Worm (Caenorhabditis elegans): ENCODE measurements around the gene R07E5.5.

R07E5.5 gene

ce11 chrIII:4380835-4381234 is 16.4 kb upstream of the R07E5.5 start:
- TF ChIP-seq aly-1 (tag; optimal IDR thresholded peaks at IDR 0.05) (no peak), F13C5.2 (tag; optimal IDR thresholded peaks at IDR 0.05) (peak; percentile 11), tbx-11 (GFP tag; IDR thresholded peaks at IDR 0.05) (no peak), tbx-37 (GFP tag; conservative IDR thresholded peaks at IDR 0.05) (no peak)

ce11 chrIII:4381343-4381742 is 15.9 kb upstream of the R07E5.5 start, which contains the start of gene pals-27:
pals-27 (plus strand) TSS chrIII:4381643.
- TF ChIP-seq ama-1 (optimal IDR thresholded peaks at IDR 0.05), result no peak
- TF ChIP-seq B0310.2 (tag; optimal IDR thresholded peaks at IDR 0.05), result no peak
- TF ChIP-seq ceh-36 (tag; optimal IDR thresholded peaks at IDR 0.05), result no peak
- no peak for TF ChIP-seq ceh-13 (GFP tag; optimal IDR thresholded peaks at IDR 0.05)
- no peak for TF ChIP-seq scrt-1 (GFP tag; IDR thresholded peaks at IDR 0.05)
- TF ChIP-seq F13C5.2 (tag; optimal IDR thresholded peaks at IDR 0.05), result no peak
- TF ChIP-seq tra-4 (tag; optimal IDR thresholded peaks at IDR 0.05), result no peak
- no peak for TF ChIP-seq hnd-1 (tag; optimal IDR thresholded peaks at IDR 0.05)
- TF ChIP-seq tbx-11 (GFP tag; IDR thresholded peaks at IDR 0.05), result no peak

- no peak for TF ChIP-seq ama-1 (optimal IDR thresholded peaks at IDR 0.05)
- TF ChIP-seq sea-1 (GFP tag; conservative IDR thresholded peaks at IDR 0.05), result no peak
- no peak for TF ChIP-seq ceh-36 (tag; optimal IDR thresholded peaks at IDR 0.05)
- no peak for TF ChIP-seq tbx-37 (GFP tag; conservative IDR thresholded peaks at IDR 0.05)
Observed at ce11 chrIII:4382118-4382517, 15.1 kb upstream of the R07E5.5 start.

- TF ChIP-seq ama-1 (optimal IDR thresholded peaks at IDR 0.05) (no peak), tbx-37 (GFP tag; conservative IDR thresholded peaks at IDR 0.05) (no peak), ets-7 (tag; optimal IDR thresholded peaks at IDR 0.05) (no peak)
Observed at ce11 chrIII:4384487-4384886, 12.7 kb upstream of the R07E5.5 start, which contains the start of gene pals-28. pals-28 (plus strand) TSS chrIII:4384787.

- no peak for TF ChIP-seq hmg-4 (GFP tag; optimal IDR thresholded peaks at IDR 0.05)
- TF ChIP-seq flt-1 (GFP tag; IDR thresholded peaks at IDR 0.05), result no peak
- no peak for TF ChIP-seq ceh-13 (GFP tag; optimal IDR thresholded peaks at IDR 0.05)
- TF ChIP-seq pes-1 (GFP tag; IDR thresholded peaks at IDR 0.05), result no peak
- TF ChIP-seq tbx-37 (GFP tag; conservative IDR thresholded peaks at IDR 0.05), result no peak
- TF ChIP-seq hnd-1 (tag; optimal IDR thresholded peaks at IDR 0.05), result no peak
- TF ChIP-seq ets-7 (tag; optimal IDR thresholded peaks at IDR 0.05), result no peak
- no peak for TF ChIP-seq sea-1 (GFP tag; conservative IDR thresholded peaks at IDR 0.05)
- TF ChIP-seq hmbx-1 (tag; optimal IDR thresholded peaks at IDR 0.05), result no peak
- no peak for TF ChIP-seq B0310.2 (tag; optimal IDR thresholded peaks at IDR 0.05)
- TF ChIP-seq tbx-11 (GFP tag; IDR thresholded peaks at IDR 0.05), result no peak
- TF ChIP-seq tra-4 (tag; optimal IDR thresholded peaks at IDR 0.05), result no peak
- no peak for TF ChIP-seq ceh-36 (tag; optimal IDR thresholded peaks at IDR 0.05)
- TF ChIP-seq aly-1 (tag; optimal IDR thresholded peaks at IDR 0.05), result no peak
- TF ChIP-seq ama-1 (optimal IDR thresholded peaks at IDR 0.05), result no peak
- TF ChIP-seq F13C5.2 (tag; optimal IDR thresholded peaks at IDR 0.05), result no peak
- no peak for TF ChIP-seq scrt-1 (GFP tag; IDR thresholded peaks at IDR 0.05)
Observed at ce11 chrIII:4390421-4390820, 6.8 kb upstream of the R07E5.5 start.

ce11 chrIII:4391319-4391718 is 5.9 kb upstream of the R07E5.5 start:
- TF ChIP-seq hmbx-1 (tag; optimal IDR thresholded peaks at IDR 0.05) (no peak), flt-1 (GFP tag; IDR thresholded peaks at IDR 0.05) (no peak), pes-1 (GFP tag; IDR thresholded peaks at IDR 0.05) (no peak), hmg-4 (GFP tag; optimal IDR thresholded peaks at IDR 0.05) (no peak), B0310.2 (tag; optimal IDR thresholded peaks at IDR 0.05) (no peak)

- TF ChIP-seq tbx-37 (GFP tag; conservative IDR thresholded peaks at IDR 0.05) (no peak), tbx-11 (GFP tag; IDR thresholded peaks at IDR 0.05) (no peak), B0310.2 (tag; optimal IDR thresholded peaks at IDR 0.05) (no peak), hnd-1 (tag; optimal IDR thresholded peaks at IDR 0.05) (no peak), ceh-13 (GFP tag; optimal IDR thresholded peaks at IDR 0.05) (no peak), ceh-36 (tag; optimal IDR thresholded peaks at IDR 0.05) (no peak), tra-4 (tag; optimal IDR thresholded peaks at IDR 0.05) (no peak), scrt-1 (GFP tag; IDR thresholded peaks at IDR 0.05) (no peak), pes-1 (GFP tag; IDR thresholded peaks at IDR 0.05) (no peak), hmbx-1 (tag; optimal IDR thresholded peaks at IDR 0.05) (no peak), flt-1 (GFP tag; IDR thresholded peaks at IDR 0.05) (no peak), ama-1 (optimal IDR thresholded peaks at IDR 0.05) (no peak), F13C5.2 (tag; optimal IDR thresholded peaks at IDR 0.05) (no peak), hmg-4 (GFP tag; optimal IDR thresholded peaks at IDR 0.05) (no peak), sea-1 (GFP tag; conservative IDR thresholded peaks at IDR 0.05) (no peak), ets-7 (tag; optimal IDR thresholded peaks at IDR 0.05) (no peak), aly-1 (tag; optimal IDR thresholded peaks at IDR 0.05) (no peak)
Observed at ce11 chrIII:4391938-4392337, 5.3 kb upstream of the R07E5.5 start.

ce11 chrIII:4394496-4394895 is 2.7 kb upstream of the R07E5.5 start, which contains the start of gene R07E5.4:
R07E5.4 (plus strand) TSS chrIII:4394796.
- TF ChIP-seq hnd-1 (tag; optimal IDR thresholded peaks at IDR 0.05) (no peak), flt-1 (GFP tag; IDR thresholded peaks at IDR 0.05) (no peak), B0310.2 (tag; optimal IDR thresholded peaks at IDR 0.05) (no peak), sea-1 (GFP tag; conservative IDR thresholded peaks at IDR 0.05) (no peak), F13C5.2 (tag; optimal IDR thresholded peaks at IDR 0.05) (no peak), ceh-36 (tag; optimal IDR thresholded peaks at IDR 0.05) (no peak), tra-4 (tag; optimal IDR thresholded peaks at IDR 0.05) (no peak), aly-1 (tag; optimal IDR thresholded peaks at IDR 0.05) (no peak), ama-1 (optimal IDR thresholded peaks at IDR 0.05) (no peak), ets-7 (tag; optimal IDR thresholded peaks at IDR 0.05) (no peak), scrt-1 (GFP tag; IDR thresholded peaks at IDR 0.05) (no peak), ceh-13 (GFP tag; optimal IDR thresholded peaks at IDR 0.05) (no peak), pes-1 (GFP tag; IDR thresholded peaks at IDR 0.05) (no peak), tbx-37 (GFP tag; conservative IDR thresholded peaks at IDR 0.05) (no peak), hmbx-1 (tag; optimal IDR thresholded peaks at IDR 0.05) (no peak), tbx-11 (GFP tag; IDR thresholded peaks at IDR 0.05) (no peak), hmg-4 (GFP tag; optimal IDR thresholded peaks at IDR 0.05) (no peak)

Data from whole organism, early embryonic.